Fruit fly (Drosophila melanogaster): ENCODE data around the gene ovo.

The ovo gene

dm6 chrX:5046895-5047306, 1.2 kb upstream of the ovo start (continued):
- no peak for TF ChIP-seq knrl (GFP tag; IDR thresholded peaks at IDR 0.05; ENCODE audit: partially characterized antibody)
- TF ChIP-seq Sry-δ (GFP tag; optimal IDR thresholded peaks at IDR 0.05) = no peak
- TF ChIP-seq crol (GFP tag; IDR thresholded peaks at IDR 0.05) = no peak
- TF ChIP-seq az2 (GFP tag; optimal IDR thresholded peaks at IDR 0.05) = no peak
- no peak for TF ChIP-seq CG6854 (GFP tag; optimal IDR thresholded peaks at IDR 0.05)
- no peak for TF ChIP-seq CG1792 (GFP tag; optimal IDR thresholded peaks at IDR 0.05)
- TF ChIP-seq sna (GFP tag; IDR thresholded peaks at IDR 0.05; ENCODE audit: partially characterized antibody) = 0 out of 2 replicates have a peak, but pooled peaks have one; percentile 15
- TF ChIP-seq Elba2 (GFP tag; optimal IDR thresholded peaks at IDR 0.05) = peak; percentile 97
- TF ChIP-seq CG6791 (GFP tag; IDR thresholded peaks at IDR 0.05; ENCODE audit: partially characterized antibody) = no peak
- TF ChIP-seq eyg (GFP tag; optimal IDR thresholded peaks at IDR 0.05) = no peak
- TF ChIP-seq CG17186 (GFP tag; optimal IDR thresholded peaks at IDR 0.05) = no peak
- TF ChIP-seq gt (GFP tag; IDR thresholded peaks at IDR 0.05) = no peak
- no peak for TF ChIP-seq CG7271 (tag; optimal IDR thresholded peaks at IDR 0.05)
- TF ChIP-seq sd (tag; optimal IDR thresholded peaks at IDR 0.05) = peak; percentile 45
- TF ChIP-seq Meics (GFP tag; optimal IDR thresholded peaks at IDR 0.05) = no peak
- TF ChIP-seq CG2116 (GFP tag; optimal IDR thresholded peaks at IDR 0.05) = no peak
- no peak for TF ChIP-seq repo (GFP tag; optimal IDR thresholded peaks at IDR 0.05)
- TF ChIP-seq Hmr (GFP tag; optimal IDR thresholded peaks at IDR 0.05) = no peak
- no peak for TF ChIP-seq cato (GFP tag; optimal IDR thresholded peaks at IDR 0.05; ENCODE audit: borderline replicate concordance)
- no peak for TF ChIP-seq CG3847 (GFP tag; IDR thresholded peaks at IDR 0.05)
- no peak for TF ChIP-seq abd-A (tag; optimal IDR thresholded peaks at IDR 0.05)
- TF ChIP-seq da (GFP tag; optimal IDR thresholded peaks at IDR 0.05) = no peak
- TF ChIP-seq CG2875 (GFP tag; optimal IDR thresholded peaks at IDR 0.05) = no peak
- no peak for TF ChIP-seq Scr (GFP tag; IDR thresholded peaks at IDR 0.05; ENCODE audit: partially characterized antibody)
- no peak for TF ChIP-seq pum (GFP tag; optimal IDR thresholded peaks at IDR 0.05)
- TF ChIP-seq CG17829 (tag; optimal IDR thresholded peaks at IDR 0.05) = no peak
- no peak for TF ChIP-seq CG10462 (GFP tag; optimal IDR thresholded peaks at IDR 0.05)
- no peak for TF ChIP-seq MTF-1 (GFP tag; optimal IDR thresholded peaks at IDR 0.05; ENCODE audit: borderline replicate concordance)
- TF ChIP-seq vnd (GFP tag; IDR thresholded peaks at IDR 0.05; ENCODE audit: partially characterized antibody) = no peak
- TF ChIP-seq oc (tag; optimal IDR thresholded peaks at IDR 0.05) = no peak
- no peak for TF ChIP-seq wek (GFP tag; optimal IDR thresholded peaks at IDR 0.05)
- no peak for TF ChIP-seq CG14710 (tag; optimal IDR thresholded peaks at IDR 0.05)
- no peak for TF ChIP-seq br (optimal IDR thresholded peaks at IDR 0.05)
- TF ChIP-seq chinmo (GFP tag; IDR thresholded peaks at IDR 0.05; ENCODE audit: partially characterized antibody) = peak; percentile 89
- TF ChIP-seq CG8290 (GFP tag; optimal IDR thresholded peaks at IDR 0.05) = no peak
- no peak for TF ChIP-seq CG8290 (tag; optimal IDR thresholded peaks at IDR 0.05)
- TF ChIP-seq CG10209 (GFP tag; optimal IDR thresholded peaks at IDR 0.05) = no peak
- TF ChIP-seq NK7.1 (GFP tag; optimal IDR thresholded peaks at IDR 0.05) = no peak
- no peak for TF ChIP-seq CG9932 (GFP tag; IDR thresholded peaks at IDR 0.05)
- no peak for TF ChIP-seq nerfin-2 (GFP tag; IDR thresholded peaks at IDR 0.05; ENCODE audit: partially characterized antibody)
- TF ChIP-seq ro (GFP tag; IDR thresholded peaks at IDR 0.05) = no peak

dm6 chrX:5051049-5051448, 3.0 kb downstream of the ovo start:
- TF ChIP-seq CG30020 (tag; optimal IDR thresholded peaks at IDR 0.05) (no peak), trem (tag; optimal IDR thresholded peaks at IDR 0.05) (no peak), jumu (GFP tag; optimal IDR thresholded peaks at IDR 0.05) (no peak), grn (GFP tag; optimal IDR thresholded peaks at IDR 0.05) (no peak), CG31441 (GFP tag; IDR thresholded peaks at IDR 0.05) (no peak), stc (GFP tag; IDR thresholded peaks at IDR 0.05) (no peak), nom (GFP tag; optimal IDR thresholded peaks at IDR 0.05) (peak; percentile 68), en (GFP tag; optimal IDR thresholded peaks at IDR 0.05) (no peak), knrl (GFP tag; IDR thresholded peaks at IDR 0.05; ENCODE audit: partially characterized antibody) (0 out of 3 replicates have a peak, but pooled peaks have one; percentile 12), Dref (GFP tag; IDR thresholded peaks at IDR 0.05) (no peak), CG13287 (GFP tag; IDR thresholded peaks at IDR 0.05; ENCODE audit: partially characterized antibody) (no peak), CG8478 (optimal IDR thresholded peaks at IDR 0.05) (no peak), Dll (GFP tag; IDR thresholded peaks at IDR 0.05; ENCODE audit: partially characterized antibody) (no peak), lab (GFP tag; optimal IDR thresholded peaks at IDR 0.05) (no peak)

Data from whole organism, embryonic.